Fruit fly (Drosophila melanogaster): ENCODE measurements around the gene Grip84.

Gene Grip84

dm6 chrX:19605915-19606314, 40.4 kb upstream of the Grip84 start:
- TF ChIP-seq CG10348 (GFP tag; IDR thresholded peaks at IDR 0.05) (no peak), CG13204 (GFP tag; optimal IDR thresholded peaks at IDR 0.05) (peak; percentile 29)

dm6 chrX:19604997-19605396, 39.4 kb upstream of the Grip84 start, which contains the start of gene CG14207:
TSS of gene CG14207 (plus strand) at chrX:19605199.
- no peak for TF ChIP-seq CG14655 (GFP tag; optimal IDR thresholded peaks at IDR 0.05)
- TF ChIP-seq rn (GFP tag; IDR thresholded peaks at IDR 0.05), result no peak
- TF ChIP-seq EcR (GFP tag; optimal IDR thresholded peaks at IDR 0.05), result peak; percentile 60
- TF ChIP-seq gl (tag; optimal IDR thresholded peaks at IDR 0.05), result no peak
- no peak for TF ChIP-seq Snoo (tag; optimal IDR thresholded peaks at IDR 0.05)
- peak; percentile 30; the same call in 1 of the 2 replicates for TF ChIP-seq Ets98B (GFP tag; IDR thresholded peaks at IDR 0.05)
- no peak for TF ChIP-seq CG8159 (tag; optimal IDR thresholded peaks at IDR 0.05)
- no peak for TF ChIP-seq Pif1A (GFP tag; optimal IDR thresholded peaks at IDR 0.05)
- no peak for TF ChIP-seq CG10348 (GFP tag; IDR thresholded peaks at IDR 0.05)
- TF ChIP-seq Pif1B (GFP tag; optimal IDR thresholded peaks at IDR 0.05), result no peak
- no peak for TF ChIP-seq CG17806 (tag; optimal IDR thresholded peaks at IDR 0.05)
- TF ChIP-seq fd96Ca (GFP tag; IDR thresholded peaks at IDR 0.05), result no peak
- peak; percentile 45; the same call in 1 of the 3 replicates for TF ChIP-seq CG4496 (GFP tag; IDR thresholded peaks at IDR 0.05)
- TF ChIP-seq D1 (tag; optimal IDR thresholded peaks at IDR 0.05), result no peak
- TF ChIP-seq CG12605 (GFP tag; IDR thresholded peaks at IDR 0.05), result no peak
- TF ChIP-seq CG32121 (GFP tag; IDR thresholded peaks at IDR 0.05), result peak; percentile 39; the same call in 1 of the 2 replicates

- TF ChIP-seq rn (GFP tag; IDR thresholded peaks at IDR 0.05), result peak; percentile 59
- peak; percentile 83 for TF ChIP-seq CG8301 (tag; optimal IDR thresholded peaks at IDR 0.05)
- TF ChIP-seq gl (tag; optimal IDR thresholded peaks at IDR 0.05), result peak; percentile 23
- TF ChIP-seq CG9948 (tag; optimal IDR thresholded peaks at IDR 0.05), result peak; percentile 73
- no peak for TF ChIP-seq D1 (tag; optimal IDR thresholded peaks at IDR 0.05)
- peak; percentile 77 for TF ChIP-seq CG17806 (tag; optimal IDR thresholded peaks at IDR 0.05)
- TF ChIP-seq CG8159 (tag; optimal IDR thresholded peaks at IDR 0.05), result peak; percentile 72
- TF ChIP-seq CG15710 (tag; optimal IDR thresholded peaks at IDR 0.05), result peak; percentile 58
- TF ChIP-seq Pif1A (GFP tag; optimal IDR thresholded peaks at IDR 0.05), result peak; percentile 72
- TF ChIP-seq fd96Ca (GFP tag; IDR thresholded peaks at IDR 0.05), result peak; percentile 82
- TF ChIP-seq EcR (GFP tag; optimal IDR thresholded peaks at IDR 0.05), result no peak
- TF ChIP-seq CG12605 (GFP tag; IDR thresholded peaks at IDR 0.05), result peak; percentile 72
- peak; percentile 82 for TF ChIP-seq CG32121 (GFP tag; IDR thresholded peaks at IDR 0.05)
- peak; percentile 72 for TF ChIP-seq Snoo (tag; optimal IDR thresholded peaks at IDR 0.05)
- peak; percentile 89 for TF ChIP-seq Ets98B (GFP tag; IDR thresholded peaks at IDR 0.05)
- TF ChIP-seq CG34367 (tag; optimal IDR thresholded peaks at IDR 0.05), result peak; percentile 55
- TF ChIP-seq CG4496 (GFP tag; IDR thresholded peaks at IDR 0.05), result peak; percentile 92
- peak; percentile 15 for TF ChIP-seq CG13204 (GFP tag; optimal IDR thresholded peaks at IDR 0.05)
- peak; percentile 73 for TF ChIP-seq Pif1B (GFP tag; optimal IDR thresholded peaks at IDR 0.05)
- TF ChIP-seq CG10348 (GFP tag; IDR thresholded peaks at IDR 0.05), result peak; percentile 26; the same call in 1 of the 2 replicates
- peak; percentile 87 for TF ChIP-seq CG14655 (GFP tag; optimal IDR thresholded peaks at IDR 0.05)
Observed at dm6 chrX:19603953-19604352, 38.4 kb upstream of the Grip84 start.

dm6 chrX:19602483-19602882, 36.9 kb upstream of the Grip84 start:
- TF ChIP-seq CG12605 (GFP tag; IDR thresholded peaks at IDR 0.05), result no peak
- TF ChIP-seq CG32121 (GFP tag; IDR thresholded peaks at IDR 0.05), result no peak
- TF ChIP-seq CG10348 (GFP tag; IDR thresholded peaks at IDR 0.05), result no peak
- TF ChIP-seq D1 (tag; optimal IDR thresholded peaks at IDR 0.05), result no peak
- TF ChIP-seq Pif1B (GFP tag; optimal IDR thresholded peaks at IDR 0.05), result no peak
- no peak for TF ChIP-seq CG17806 (tag; optimal IDR thresholded peaks at IDR 0.05)

- TF ChIP-seq Snoo (tag; optimal IDR thresholded peaks at IDR 0.05) (no peak), CG4496 (GFP tag; IDR thresholded peaks at IDR 0.05) (no peak), CG14655 (GFP tag; optimal IDR thresholded peaks at IDR 0.05) (no peak), CG34367 (tag; optimal IDR thresholded peaks at IDR 0.05) (no peak), Pif1A (GFP tag; optimal IDR thresholded peaks at IDR 0.05) (no peak), CG15710 (tag; optimal IDR thresholded peaks at IDR 0.05) (no peak), CG8159 (tag; optimal IDR thresholded peaks at IDR 0.05) (no peak), CG13204 (GFP tag; optimal IDR thresholded peaks at IDR 0.05) (no peak), Ets98B (GFP tag; IDR thresholded peaks at IDR 0.05) (no peak), CG12605 (GFP tag; IDR thresholded peaks at IDR 0.05) (no peak), gl (tag; optimal IDR thresholded peaks at IDR 0.05) (no peak), Pif1B (GFP tag; optimal IDR thresholded peaks at IDR 0.05) (no peak), CG32121 (GFP tag; IDR thresholded peaks at IDR 0.05) (no peak), EcR (GFP tag; optimal IDR thresholded peaks at IDR 0.05) (no peak)
Observed at dm6 chrX:19601644-19602043, 36.1 kb upstream of the Grip84 start, which contains the start of gene CG14220. TSS of gene CG14220 (minus strand) at chrX:19601851.

dm6 chrX:19598503-19598902, 32.9 kb upstream of the Grip84 start:
- TF ChIP-seq CG17806 (tag; optimal IDR thresholded peaks at IDR 0.05) (no peak), EcR (GFP tag; optimal IDR thresholded peaks at IDR 0.05) (no peak), Pif1B (GFP tag; optimal IDR thresholded peaks at IDR 0.05) (no peak), CG4496 (GFP tag; IDR thresholded peaks at IDR 0.05) (no peak), CG32121 (GFP tag; IDR thresholded peaks at IDR 0.05) (no peak)

Data from whole organism, pupa.